Fruit fly (Drosophila melanogaster): ENCODE results near the gene CG6178.

DNA sequence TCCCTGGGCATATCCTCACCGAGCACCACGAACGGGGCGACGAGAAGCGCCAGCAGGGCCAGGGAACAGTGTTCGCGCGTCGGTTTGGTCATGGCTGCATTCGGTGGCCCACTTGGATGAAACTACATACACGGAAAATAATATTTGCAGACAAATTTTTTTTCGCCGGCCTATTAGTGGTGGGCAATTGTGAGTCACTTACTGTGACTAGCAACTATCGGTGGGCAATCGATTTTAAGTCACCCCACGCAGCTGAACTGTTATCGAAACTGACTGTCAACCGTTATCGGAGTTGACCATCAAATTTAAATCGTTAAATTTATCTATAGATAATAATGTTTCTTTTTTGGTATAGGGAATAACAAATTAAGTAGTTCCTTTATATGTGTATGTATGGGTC, 17.2 kb downstream of the CG6178 start, which contains the start of gene CG5510:
- TF ChIP-seq CG8478 (optimal IDR thresholded peaks at IDR 0.05) = no peak
- no peak for TF ChIP-seq EcR (GFP tag; optimal IDR thresholded peaks at IDR 0.05)
- TF ChIP-seq usp (GFP tag; optimal IDR thresholded peaks at IDR 0.05) = no peak
- TF ChIP-seq psq (optimal IDR thresholded peaks at IDR 0.05) = no peak
- no peak for TF ChIP-seq Dll (optimal IDR thresholded peaks at IDR 0.05)
